Fruit fly (Drosophila melanogaster) Kc167 (cell line): ENCODE results near the gene Kmn2.

Source experiments
- insv ChIP-seq: fragments of >200 bp; optimal IDR thresholded peaks from 3 replicates; lab custom pipeline; 2018; ENCODE audit warnings: missing external identifiers
- psq ChIP-seq: fragments of >200 bp; optimal IDR thresholded peaks from 2 replicates; lab custom pipeline; 2017; ENCODE audit warnings: missing external identifiers
- ttk ChIP-seq: sonication (Bioruptor generic); optimal IDR thresholded peaks from 2 replicates; lab custom pipeline; 2017; ENCODE audit warnings: missing external identifiers

- TF ChIP-seq psq (no peak), ttk (lab: Kevin White, UChicago) (no peak), insv (lab: Kevin White, UChicago) (no peak)
Observed at dm6 chr3R:7963495-7964132, 37.5 kb downstream of the Kmn2 start.
